Fruit fly (Drosophila melanogaster) whole organism, embryonic: ENCODE measurements around the gene Mul1.

Experiments used
- Adf1 ChIP-seq: fragments of 200-800 bp; sonication (Bioruptor generic); IDR thresholded peaks from 2 replicates; pipeline ENCODE4 v1.3.6; 2022; ENCODE audit warnings: missing biosample characterization, missing genetic modification characterization
- Atf6 ChIP-seq: fragments of 200-800 bp; sonication (Bioruptor generic); IDR thresholded peaks from 2 replicates; pipeline ENCODE4 v1.3.6; 2022; ENCODE audit warnings: missing biosample characterization, missing genetic modification characterization
- CG10267 ChIP-seq: fragments of 200-800 bp; sonication (Bioruptor generic); optimal IDR thresholded peaks from 2 replicates; lab custom pipeline; 2018; ENCODE audit warnings: missing biosample characterization, mild to moderate bottlenecking, missing genetic modification characterization, moderate library complexity
- CG11398 ChIP-seq: fragments of 200-800 bp; sonication (Bioruptor generic); optimal IDR thresholded peaks from 2 replicates; lab custom pipeline; 2016; ENCODE audit warnings: missing biosample characterization, missing genetic modification characterization
- CG11504 ChIP-seq: fragments of 200-800 bp; sonication (Bioruptor generic); optimal IDR thresholded peaks from 3 replicates; lab custom pipeline; 2019; ENCODE audit warnings: missing biosample characterization, mild to moderate bottlenecking, missing genetic modification characterization, moderate library complexity
- CG14014 ChIP-seq: fragments of 200-800 bp; sonication (Bioruptor generic); IDR thresholded peaks from 2 replicates; pipeline ENCODE4 v1.3.6; 2022; ENCODE audit warnings: missing biosample characterization, missing genetic modification characterization
- CG14050 ChIP-seq: fragments of 200-800 bp; sonication (Bioruptor generic); IDR thresholded peaks from 3 replicates; pipeline ENCODE4 v1.3.6; 2022; ENCODE audit warnings: missing biosample characterization, missing genetic modification characterization
- CG14667 ChIP-seq: fragments of 200-800 bp; sonication (Bioruptor generic); IDR thresholded peaks from 2 replicates; pipeline ENCODE4 v1.3.6; 2022; ENCODE audit warnings: missing biosample characterization, missing genetic modification characterization
- CG17612 ChIP-seq: fragments of 200-800 bp; sonication (Bioruptor generic); IDR thresholded peaks from 2 replicates; pipeline ENCODE4 v1.3.6; 2022; ENCODE audit warnings: missing biosample characterization, missing genetic modification characterization
- CG2678 ChIP-seq: fragments of 200-800 bp; sonication (Bioruptor generic); optimal IDR thresholded peaks from 3 replicates; lab custom pipeline; 2019; ENCODE audit warnings: missing biosample characterization, mild to moderate bottlenecking, missing genetic modification characterization, moderate library complexity
- CG33213 ChIP-seq: fragments of 200-800 bp; sonication (Bioruptor generic); optimal IDR thresholded peaks from 3 replicates; lab custom pipeline; 2016; ENCODE audit warnings: missing biosample characterization, missing genetic modification characterization
- CG33557 ChIP-seq: fragments of 200-800 bp; sonication (Bioruptor generic); optimal IDR thresholded peaks from 2 replicates; lab custom pipeline; 2019; ENCODE audit warnings: missing biosample characterization, mild to moderate bottlenecking, missing genetic modification characterization, moderate library complexity
- CG34376 ChIP-seq: fragments of 200-800 bp; sonication (Bioruptor generic); optimal IDR thresholded peaks from 2 replicates; lab custom pipeline; 2018; ENCODE audit warnings: missing biosample characterization, mild to moderate bottlenecking, missing genetic modification characterization
- CG42726 ChIP-seq: fragments of 200-800 bp; sonication (Bioruptor generic); IDR thresholded peaks from 2 replicates; pipeline ENCODE4 v1.3.6; 2022; ENCODE audit warnings: missing biosample characterization, missing genetic modification characterization; ENCODE audit not compliant: partially characterized antibody
- CG6683 ChIP-seq: fragments of 200-800 bp; sonication (Bioruptor generic); optimal IDR thresholded peaks from 2 replicates; lab custom pipeline; 2017; ENCODE audit warnings: missing biosample characterization, mild to moderate bottlenecking, missing genetic modification characterization, missing genetic modification reagents
- CG6813 ChIP-seq: fragments of 200-800 bp; sonication (Bioruptor generic); optimal IDR thresholded peaks from 2 replicates; lab custom pipeline; 2017; ENCODE audit warnings: missing biosample characterization, missing genetic modification characterization, mild to moderate bottlenecking, moderate library complexity, missing genetic modification reagents
- CG7372 ChIP-seq: fragments of 200-800 bp; sonication (Bioruptor generic); IDR thresholded peaks from 2 replicates; pipeline ENCODE4 v1.3.6; 2022; ENCODE audit warnings: missing biosample characterization, missing genetic modification characterization
- CG7839 ChIP-seq: fragments of 200-800 bp; sonication (Bioruptor generic); optimal IDR thresholded peaks from 3 replicates; lab custom pipeline; 2018; ENCODE audit warnings: missing biosample characterization, mild to moderate bottlenecking, missing genetic modification characterization, moderate library complexity
- CG8924 ChIP-seq: fragments of 200-800 bp; optimal IDR thresholded peaks from 3 replicates; lab custom pipeline; 2019; ENCODE audit warnings: missing biosample characterization, mild to moderate bottlenecking, missing genetic modification characterization, moderate library complexity
- CG9215 ChIP-seq: fragments of 200-800 bp; sonication (Bioruptor generic); IDR thresholded peaks from 2 replicates; pipeline ENCODE4 v1.3.6; 2022; ENCODE audit warnings: missing biosample characterization, missing genetic modification characterization
- CG9437 ChIP-seq: fragments of 200-800 bp; sonication (Bioruptor generic); optimal IDR thresholded peaks from 2 replicates; lab custom pipeline; 2018; ENCODE audit warnings: missing biosample characterization, mild to moderate bottlenecking, missing genetic modification characterization
- CrebB ChIP-seq: fragments of 200-800 bp; sonication (Bioruptor generic); optimal IDR thresholded peaks from 3 replicates; lab custom pipeline; 2018; ENCODE audit warnings: missing biosample characterization, mild to moderate bottlenecking, missing genetic modification characterization
- D ChIP-seq, 2 experiments: fragments of 200-800 bp in 1 of 2; fragments of >200 bp in 1 of 2; sonication (Bioruptor generic) in 1 of 2; optimal IDR thresholded peaks; 2 replicates in 1 of 2; 3 replicates in 1 of 2; lab custom pipeline; 2017; ENCODE audit warnings: mild to moderate bottlenecking in 1 of 2, missing biosample characterization in 1 of 2, missing genetic modification characterization in 1 of 2, missing genetic modification reagents in 1 of 2
- Dip3 ChIP-seq: fragments of 200-800 bp; sonication (Bioruptor generic); optimal IDR thresholded peaks from 3 replicates; lab custom pipeline; 2016; ENCODE audit warnings: missing biosample characterization, missing genetic modification characterization
- Gsc ChIP-seq: fragments of 200-800 bp; sonication (Bioruptor generic); IDR thresholded peaks from 2 replicates; pipeline ENCODE4 v1.3.6; 2022; ENCODE audit warnings: missing biosample characterization, missing genetic modification characterization
- Kr ChIP-seq: fragments of 200-800 bp; sonication (Bioruptor generic); optimal IDR thresholded peaks from 2 replicates; lab custom pipeline; 2017; ENCODE audit warnings: missing biosample characterization, mild to moderate bottlenecking, missing genetic modification characterization
- NK7.1 ChIP-seq: fragments of 200-800 bp; sonication (Bioruptor generic); optimal IDR thresholded peaks from 3 replicates; lab custom pipeline; 2016; ENCODE audit warnings: missing biosample characterization, missing genetic modification characterization
- Optix ChIP-seq: fragments of 200-800 bp; sonication (Bioruptor generic); IDR thresholded peaks from 3 replicates; pipeline ENCODE4 v1.3.6; 2022; ENCODE audit warnings: missing biosample characterization, missing genetic modification characterization
- Pdp1 ChIP-seq, 2 experiments: fragments of 200-800 bp; sonication (Bioruptor generic); optimal IDR thresholded peaks; 3 replicates each; lab custom pipeline; 2016; ENCODE audit warnings: missing biosample characterization in 2 of 2, missing genetic modification characterization in 2 of 2, mild to moderate bottlenecking in 1 of 2, moderate library complexity in 1 of 2
- Vsx1 ChIP-seq: fragments of 200-800 bp; sonication (Bioruptor generic); optimal IDR thresholded peaks from 2 replicates; lab custom pipeline; 2017; ENCODE audit warnings: missing biosample characterization, mild to moderate bottlenecking, missing genetic modification characterization, missing genetic modification reagents
- cato ChIP-seq: fragments of 200-800 bp; sonication (Bioruptor generic); optimal IDR thresholded peaks from 2 replicates; lab custom pipeline; 2016; ENCODE audit warnings: missing biosample characterization, missing genetic modification characterization, borderline replicate concordance
- croc ChIP-seq: fragments of 200-800 bp; sonication (Bioruptor generic); conservative IDR thresholded peaks from 3 replicates; pipeline ENCODE4 v1.3.6; 2022; ENCODE audit warnings: missing biosample characterization, missing genetic modification characterization
- disco-r ChIP-seq: fragments of 200-800 bp; sonication (Bioruptor generic); optimal IDR thresholded peaks from 2 replicates; lab custom pipeline; 2016; ENCODE audit warnings: missing biosample characterization, missing genetic modification characterization
- dysf ChIP-seq: fragments of 200-800 bp; sonication (Bioruptor generic); IDR thresholded peaks from 3 replicates; pipeline ENCODE4 v1.3.6; 2022; ENCODE audit warnings: missing biosample characterization, missing genetic modification characterization
- eyg ChIP-seq: fragments of 200-800 bp; sonication (Bioruptor generic); optimal IDR thresholded peaks from 3 replicates; lab custom pipeline; 2016; ENCODE audit warnings: missing biosample characterization, missing genetic modification characterization
- ftz-f1 ChIP-seq: fragments of 200-800 bp; sonication (Bioruptor generic); optimal IDR thresholded peaks from 2 replicates; lab custom pipeline; 2016; ENCODE audit warnings: missing biosample characterization, missing genetic modification characterization
- gcm ChIP-seq: fragments of 200-800 bp; sonication (Bioruptor generic); optimal IDR thresholded peaks from 2 replicates; lab custom pipeline; 2019; ENCODE audit warnings: missing biosample characterization, mild to moderate bottlenecking, missing genetic modification characterization, moderate library complexity
- gfzf ChIP-seq: fragments of 200-800 bp; sonication (Bioruptor generic); optimal IDR thresholded peaks from 2 replicates; lab custom pipeline; 2016; ENCODE audit warnings: missing biosample characterization, mild to moderate bottlenecking, missing genetic modification characterization, moderate library complexity
- gro ChIP-seq: fragments of 200-800 bp; sonication (Bioruptor generic); optimal IDR thresholded peaks from 2 replicates; lab custom pipeline; 2016; ENCODE audit warnings: missing biosample characterization, missing genetic modification characterization
- gsb ChIP-seq: fragments of 200-800 bp; sonication (Bioruptor generic); IDR thresholded peaks from 2 replicates; pipeline ENCODE4 v1.3.6; 2022; ENCODE audit warnings: missing biosample characterization, missing genetic modification characterization
- lab ChIP-seq: fragments of 200-800 bp; sonication (Bioruptor generic); optimal IDR thresholded peaks from 3 replicates; lab custom pipeline; 2017; ENCODE audit warnings: missing biosample characterization, missing genetic modification characterization, mild to moderate bottlenecking, moderate library complexity, missing genetic modification reagents
- lov ChIP-seq, 2 experiments: fragments of 200-800 bp in 1 of 2; fragments of >200 bp in 1 of 2; sonication (Bioruptor generic) in 1 of 2; IDR thresholded peaks in 1 of 2; optimal IDR thresholded peaks in 1 of 2; 2 replicates in 1 of 2; 3 replicates in 1 of 2; pipeline versions ENCODE4 v1.3.6 to Lab custom; 2017 to 2022; ENCODE audit warnings: missing biosample characterization in 1 of 2, missing genetic modification characterization in 1 of 2
- mld ChIP-seq: fragments of 200-800 bp; sonication (Bioruptor generic); IDR thresholded peaks from 3 replicates; pipeline ENCODE4 v1.3.6; 2022; ENCODE audit warnings: missing biosample characterization, missing genetic modification characterization; ENCODE audit not compliant: partially characterized antibody
- nerfin-2 ChIP-seq: fragments of 200-800 bp; sonication (Bioruptor generic); IDR thresholded peaks from 2 replicates; pipeline ENCODE4 v1.3.6; 2022; ENCODE audit warnings: missing biosample characterization, missing genetic modification characterization; ENCODE audit not compliant: partially characterized antibody
- nom ChIP-seq: fragments of 200-800 bp; sonication (Bioruptor generic); optimal IDR thresholded peaks from 2 replicates; lab custom pipeline; 2017; ENCODE audit warnings: missing biosample characterization, missing genetic modification characterization, mild to moderate bottlenecking, moderate library complexity, missing genetic modification reagents
- so ChIP-seq: fragments of 200-800 bp; sonication (Bioruptor generic); IDR thresholded peaks from 3 replicates; pipeline ENCODE4 v1.3.6; 2022; ENCODE audit warnings: missing biosample characterization, missing genetic modification characterization
- sqz ChIP-seq: fragments of 200-800 bp; sonication (Bioruptor generic); optimal IDR thresholded peaks from 3 replicates; lab custom pipeline; 2018; ENCODE audit warnings: missing biosample characterization, mild to moderate bottlenecking, missing genetic modification characterization
- toy ChIP-seq: fragments of 200-800 bp; sonication (Bioruptor generic); IDR thresholded peaks from 2 replicates; pipeline ENCODE4 v1.3.6; 2022; ENCODE audit warnings: missing biosample characterization, missing genetic modification characterization
- vvl ChIP-seq: fragments of 200-800 bp; sonication (Bioruptor generic); IDR thresholded peaks from 2 replicates; pipeline ENCODE4 v1.3.6; 2022; ENCODE audit warnings: missing biosample characterization, missing genetic modification characterization

Gene Mul1

DNA sequence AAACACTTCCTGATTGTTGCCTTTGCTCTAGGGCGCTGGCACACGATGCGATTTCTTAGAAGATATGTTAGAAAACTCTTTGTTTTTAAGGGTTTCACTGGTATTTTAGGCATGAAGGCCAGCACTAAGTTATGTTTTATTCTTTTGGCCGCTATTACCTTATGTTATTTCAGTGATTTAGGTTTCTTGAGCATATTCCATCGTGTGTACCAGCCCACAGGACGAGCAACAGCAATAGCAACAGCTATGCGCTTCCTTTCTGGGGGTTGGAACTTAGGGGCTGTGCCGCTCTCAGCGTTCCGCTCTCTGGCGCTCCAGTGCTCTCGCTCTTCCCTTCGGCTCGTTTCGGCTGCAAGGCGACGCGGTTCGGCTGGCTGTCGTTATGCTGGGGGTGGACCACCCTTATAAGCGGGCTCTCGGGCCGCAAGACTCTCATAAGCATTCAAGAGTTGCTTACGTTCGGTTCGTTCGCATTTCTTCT lies 37.8 kb upstream of the Mul1 start, which contains the start of gene scrt (continued):
- TF ChIP-seq lab (GFP tag; lab: Kevin White, UChicago) = peak; percentile 45
- no peak for TF ChIP-seq CG42726
- no peak for TF ChIP-seq CrebB (tag; lab: Kevin White, UChicago)
- TF ChIP-seq lov (optimal IDR thresholded peaks at IDR 0.05; lab: Kevin White, UChicago) = no peak
- peak; percentile 32; the same call in 1 of the 3 replicates for TF ChIP-seq lov (GFP tag; IDR thresholded peaks at IDR 0.05; lab: Robert Waterston, UW)
- no peak for TF ChIP-seq cato (GFP tag; lab: Kevin White, UChicago)
- TF ChIP-seq CG2678 = no peak
- 0 out of 2 replicates have a peak, but pooled peaks have one; percentile 39 for TF ChIP-seq vvl (GFP tag; lab: Robert Waterston, UW)
- TF ChIP-seq CG14050 (GFP tag; lab: Robert Waterston, UW) = peak; percentile 18; the same call in 1 of the 3 replicates
- no peak for TF ChIP-seq nerfin-2 (GFP tag; lab: Robert Waterston, UW)
- no peak for TF ChIP-seq CG33213
- no peak for TF ChIP-seq Atf6
- TF ChIP-seq CG8924 (tag; lab: Kevin White, UChicago) = peak; percentile 76
- TF ChIP-seq Gsc = no peak
- no peak for TF ChIP-seq CG14014 (GFP tag; lab: Robert Waterston, UW)
- TF ChIP-seq eyg (GFP tag; lab: Kevin White, UChicago) = no peak
- TF ChIP-seq CG7372 = no peak
- TF ChIP-seq ftz-f1 = no peak
- TF ChIP-seq Optix (GFP tag; lab: Robert Waterston, UW) = peak; percentile 49; the same call in 1 of the 3 replicates
- peak; percentile 37; the same call in 1 of the 3 replicates for TF ChIP-seq croc (GFP tag; lab: Robert Waterston, UW)
- TF ChIP-seq CG11398 (GFP tag; lab: Kevin White, UChicago) = peak; percentile 22
- no peak for TF ChIP-seq CG7839 (tag; lab: Kevin White, UChicago)
- TF ChIP-seq Kr (GFP tag; lab: Kevin White, UChicago) = no peak
- no peak for TF ChIP-seq NK7.1 (GFP tag; lab: Kevin White, UChicago)
- TF ChIP-seq mld (GFP tag; lab: Robert Waterston, UW) = no peak
- TF ChIP-seq CG34376 (GFP tag; lab: Kevin White, UChicago) = peak; percentile 9
- TF ChIP-seq Pdp1 (GFP tag; optimal IDR thresholded peaks at IDR 0.05; lab: Kevin White, UChicago) = no peak
- TF ChIP-seq CG9437 = no peak
- no peak for TF ChIP-seq Vsx1 (GFP tag; lab: Kevin White, UChicago)
- TF ChIP-seq gsb = no peak
- no peak for TF ChIP-seq CG17612 (GFP tag; lab: Robert Waterston, UW)
- peak; percentile 55 for TF ChIP-seq D (optimal IDR thresholded peaks at IDR 0.05; lab: Kevin White, UChicago)
- peak; percentile 57 for TF ChIP-seq D (GFP tag; optimal IDR thresholded peaks at IDR 0.05; lab: Kevin White, UChicago)
- no peak for TF ChIP-seq gfzf (GFP tag; lab: Kevin White, UChicago)
- peak; percentile 59 for TF ChIP-seq CG10267 (tag; lab: Kevin White, UChicago)
- TF ChIP-seq CG11504 (tag; lab: Kevin White, UChicago) = peak; percentile 61
- TF ChIP-seq dysf (GFP tag; lab: Robert Waterston, UW) = peak; percentile 71
- peak; percentile 28 for TF ChIP-seq CG6683 (GFP tag; lab: Kevin White, UChicago)
- TF ChIP-seq disco-r = no peak
- TF ChIP-seq CG33557 (GFP tag; lab: Kevin White, UChicago) = peak; percentile 27
- 0 out of 2 replicates have a peak, but pooled peaks have one; percentile 29 for TF ChIP-seq CG9215 (GFP tag; lab: Robert Waterston, UW)
- peak; percentile 10 for TF ChIP-seq Dip3
- no peak for TF ChIP-seq gcm (GFP tag; lab: Kevin White, UChicago)
- no peak for TF ChIP-seq gro (GFP tag; lab: Kevin White, UChicago)
- no peak for TF ChIP-seq nom
- TF ChIP-seq so (GFP tag; lab: Robert Waterston, UW) = peak; percentile 25; the same call in 1 of the 3 replicates
- TF ChIP-seq toy = no peak
- no peak for TF ChIP-seq sqz
- TF ChIP-seq CG14667 (GFP tag; lab: Robert Waterston, UW) = no peak; the same call in 1 of the 2 replicates
- TF ChIP-seq Adf1 (GFP tag; lab: Robert Waterston, UW) = no peak
- TF ChIP-seq CG6813 (GFP tag; lab: Kevin White, UChicago) = no peak
